Fruit fly (Drosophila melanogaster) whole organism, embryonic: ENCODE data around the gene CG34300.

Experiments
- ATbp ChIP-seq: fragments of 200-800 bp; sonication (Bioruptor generic); optimal IDR thresholded peaks from 2 replicates; lab custom pipeline; 2017; ENCODE audit warnings: missing biosample characterization, mild to moderate bottlenecking, missing genetic modification characterization, missing genetic modification reagents
- Awh ChIP-seq: fragments of 200-800 bp; sonication (Bioruptor generic); IDR thresholded peaks from 2 replicates; pipeline ENCODE4, ENCODE4 v1.3.6; 2022; ENCODE audit warnings: missing biosample characterization, missing genetic modification characterization
- BEAF-32 ChIP-seq: fragments of 200-800 bp; sonication (Bioruptor generic); optimal IDR thresholded peaks from 3 replicates; lab custom pipeline; 2017; ENCODE audit warnings: missing biosample characterization, missing genetic modification characterization, mild to moderate bottlenecking, moderate library complexity, missing genetic modification reagents
- CG11085 ChIP-seq: fragments of 200-800 bp; sonication (Bioruptor generic); IDR thresholded peaks from 2 replicates; pipeline ENCODE4 v1.3.6; 2022; ENCODE audit warnings: missing biosample characterization, missing genetic modification characterization
- CG11723 ChIP-seq: fragments of 200-800 bp; sonication (Bioruptor generic); optimal IDR thresholded peaks from 2 replicates; lab custom pipeline; 2017; ENCODE audit warnings: missing biosample characterization, mild to moderate bottlenecking, missing genetic modification characterization
- CG12744 ChIP-seq: fragments of 200-800 bp; sonication (Bioruptor generic); optimal IDR thresholded peaks from 2 replicates; lab custom pipeline; 2016; ENCODE audit warnings: missing biosample characterization, missing genetic modification characterization
- CG15601 ChIP-seq: fragments of 200-800 bp; sonication (Bioruptor generic); optimal IDR thresholded peaks from 3 replicates; lab custom pipeline; 2019; ENCODE audit warnings: missing biosample characterization, mild to moderate bottlenecking, missing genetic modification characterization, moderate library complexity
- CG16863 ChIP-seq: fragments of 200-800 bp; sonication (Bioruptor generic); optimal IDR thresholded peaks from 3 replicates; lab custom pipeline; 2016; ENCODE audit warnings: missing biosample characterization, missing genetic modification characterization
- CG18599 ChIP-seq: fragments of 200-800 bp; sonication (Bioruptor generic); optimal IDR thresholded peaks from 3 replicates; lab custom pipeline; 2017; ENCODE audit warnings: missing biosample characterization, missing genetic modification characterization, mild to moderate bottlenecking, moderate library complexity, missing genetic modification reagents
- CG2712 ChIP-seq: fragments of 200-800 bp; optimal IDR thresholded peaks from 3 replicates; lab custom pipeline; 2019; ENCODE audit warnings: missing biosample characterization, mild to moderate bottlenecking, missing genetic modification characterization, moderate library complexity
- CG33213 ChIP-seq: fragments of 200-800 bp; sonication (Bioruptor generic); optimal IDR thresholded peaks from 3 replicates; lab custom pipeline; 2016; ENCODE audit warnings: missing biosample characterization, missing genetic modification characterization
- CG43689 ChIP-seq: fragments of 200-800 bp; sonication (Bioruptor generic); IDR thresholded peaks from 2 replicates; pipeline ENCODE4 v1.3.6; 2022; ENCODE audit warnings: missing biosample characterization, missing genetic modification characterization
- CG5953 ChIP-seq: fragments of 200-800 bp; sonication (Bioruptor generic); IDR thresholded peaks from 2 replicates; pipeline ENCODE4 v1.3.6; 2022; ENCODE audit warnings: missing biosample characterization, missing genetic modification characterization
- CG7745 ChIP-seq: fragments of 200-800 bp; sonication (Bioruptor generic); optimal IDR thresholded peaks from 2 replicates; lab custom pipeline; 2018; ENCODE audit warnings: missing biosample characterization, mild to moderate bottlenecking, missing genetic modification characterization, moderate library complexity
- CG7963 ChIP-seq: fragments of 200-800 bp; sonication (Bioruptor generic); IDR thresholded peaks from 3 replicates; pipeline ENCODE4 v1.3.6; 2022; ENCODE audit warnings: missing biosample characterization, missing genetic modification characterization; ENCODE audit not compliant: partially characterized antibody
- CG9817 ChIP-seq: fragments of 200-800 bp; sonication (Bioruptor generic); optimal IDR thresholded peaks from 2 replicates; lab custom pipeline; 2018; ENCODE audit warnings: missing biosample characterization, mild to moderate bottlenecking, missing genetic modification characterization, moderate library complexity
- Dek ChIP-seq: fragments of 200-800 bp; sonication (Bioruptor generic); optimal IDR thresholded peaks from 3 replicates; lab custom pipeline; 2019; ENCODE audit warnings: missing biosample characterization, mild to moderate bottlenecking, missing genetic modification characterization, moderate library complexity
- Dll ChIP-seq: fragments of 200-800 bp; sonication (Bioruptor generic); IDR thresholded peaks from 4 replicates; pipeline ENCODE4 v1.3.6; 2022; ENCODE audit warnings: missing biosample characterization, missing genetic modification characterization; ENCODE audit not compliant: partially characterized antibody
- Eip74EF ChIP-seq, 2 experiments: fragments of 200-800 bp in 1 of 2; fragments of >200 bp in 1 of 2; sonication (Bioruptor generic) in 1 of 2; optimal IDR thresholded peaks; 2 replicates each; lab custom pipeline; 2017 to 2019; ENCODE audit warnings: missing biosample characterization in 2 of 2, missing genetic modification characterization in 2 of 2, mild to moderate bottlenecking in 1 of 2, moderate library complexity in 1 of 2
- Fer2 ChIP-seq: fragments of 200-800 bp; sonication (Bioruptor generic); optimal IDR thresholded peaks from 2 replicates; lab custom pipeline; 2018; ENCODE audit warnings: missing biosample characterization, mild to moderate bottlenecking, missing genetic modification characterization, moderate library complexity
- HLH4C ChIP-seq: fragments of 200-800 bp; sonication (Bioruptor generic); IDR thresholded peaks from 3 replicates; pipeline ENCODE4 v1.3.6; 2022; ENCODE audit warnings: missing biosample characterization, missing genetic modification characterization; ENCODE audit not compliant: partially characterized antibody
- Oaz ChIP-seq: fragments of 200-800 bp; sonication (Bioruptor generic); IDR thresholded peaks from 2 replicates; pipeline ENCODE4 v1.3.6; 2022; ENCODE audit warnings: missing biosample characterization, missing genetic modification characterization
- Side ChIP-seq: fragments of 200-800 bp; sonication (Bioruptor generic); optimal IDR thresholded peaks from 2 replicates; lab custom pipeline; 2016; ENCODE audit warnings: missing biosample characterization, missing genetic modification characterization
- Vsx1 ChIP-seq: fragments of 200-800 bp; sonication (Bioruptor generic); optimal IDR thresholded peaks from 2 replicates; lab custom pipeline; 2017; ENCODE audit warnings: missing biosample characterization, mild to moderate bottlenecking, missing genetic modification characterization, missing genetic modification reagents
- Xbp1 ChIP-seq: fragments of 200-800 bp; sonication (Bioruptor generic); optimal IDR thresholded peaks from 3 replicates; lab custom pipeline; 2016; ENCODE audit warnings: missing biosample characterization, mild to moderate bottlenecking, missing genetic modification characterization
- ato ChIP-seq: fragments of 200-800 bp; sonication (Bioruptor generic); IDR thresholded peaks from 2 replicates; pipeline ENCODE4 v1.3.6; 2022; ENCODE audit warnings: missing biosample characterization, missing genetic modification characterization; ENCODE audit not compliant: partially characterized antibody
- chn ChIP-seq: fragments of 200-800 bp; sonication (Bioruptor generic); optimal IDR thresholded peaks from 2 replicates; lab custom pipeline; 2016; ENCODE audit warnings: missing biosample characterization, missing genetic modification characterization
- corto ChIP-seq: fragments of 200-800 bp; sonication (Bioruptor generic); optimal IDR thresholded peaks from 2 replicates; lab custom pipeline; 2016; ENCODE audit warnings: missing biosample characterization, mild to moderate bottlenecking, missing genetic modification characterization, moderate library complexity
- crc ChIP-seq: fragments of 200-800 bp; sonication (Bioruptor generic); optimal IDR thresholded peaks from 2 replicates; lab custom pipeline; 2016; ENCODE audit warnings: missing biosample characterization, missing genetic modification characterization
- disco-r ChIP-seq: fragments of 200-800 bp; sonication (Bioruptor generic); optimal IDR thresholded peaks from 2 replicates; lab custom pipeline; 2016; ENCODE audit warnings: missing biosample characterization, missing genetic modification characterization
- dysf ChIP-seq: fragments of 200-800 bp; sonication (Bioruptor generic); IDR thresholded peaks from 3 replicates; pipeline ENCODE4 v1.3.6; 2022; ENCODE audit warnings: missing biosample characterization, missing genetic modification characterization
- en ChIP-seq: fragments of 200-800 bp; sonication (Bioruptor generic); optimal IDR thresholded peaks from 2 replicates; lab custom pipeline; 2016; ENCODE audit warnings: missing biosample characterization, missing genetic modification characterization
- fd64A ChIP-seq: fragments of 200-800 bp; sonication (Bioruptor generic); optimal IDR thresholded peaks from 3 replicates; lab custom pipeline; 2018; ENCODE audit warnings: missing biosample characterization, mild to moderate bottlenecking, missing genetic modification characterization
- gce ChIP-seq: fragments of 200-800 bp; sonication (Bioruptor generic); IDR thresholded peaks from 3 replicates; pipeline ENCODE4 v1.3.6; 2022; ENCODE audit warnings: missing biosample characterization, missing genetic modification characterization
- her ChIP-seq: fragments of 200-800 bp; sonication (Bioruptor generic); optimal IDR thresholded peaks from 2 replicates; lab custom pipeline; 2016; ENCODE audit warnings: missing biosample characterization, missing genetic modification characterization
- jigr1 ChIP-seq: fragments of 200-800 bp; sonication (Bioruptor generic); IDR thresholded peaks from 3 replicates; pipeline ENCODE4 v1.3.6; 2022; ENCODE audit warnings: missing biosample characterization, missing genetic modification characterization
- lola ChIP-seq, 3 experiments: fragments of >200 bp in 2 of 3; fragments of 200-800 bp in 1 of 3; sonication (Bioruptor generic) in 1 of 3; optimal IDR thresholded peaks; 2 replicates each; lab custom pipeline; 2017 to 2019; ENCODE audit warnings: missing biosample characterization in 3 of 3, missing genetic modification characterization in 3 of 3, mild to moderate bottlenecking in 1 of 3, moderate library complexity in 1 of 3
- org-1 ChIP-seq: fragments of 200-800 bp; sonication (Bioruptor generic); optimal IDR thresholded peaks from 2 replicates; lab custom pipeline; 2017; ENCODE audit warnings: missing biosample characterization, missing genetic modification characterization
- peb ChIP-seq: fragments of 200-800 bp; sonication (Bioruptor generic); IDR thresholded peaks from 2 replicates; pipeline ENCODE4 v1.3.6; 2022; ENCODE audit warnings: missing biosample characterization, missing genetic modification characterization
- row ChIP-seq: fragments of 200-800 bp; sonication (Bioruptor generic); IDR thresholded peaks from 3 replicates; pipeline ENCODE4 v1.3.6; 2022; ENCODE audit warnings: missing biosample characterization, missing genetic modification characterization
- sna ChIP-seq: fragments of 200-800 bp; sonication (Bioruptor generic); IDR thresholded peaks from 2 replicates; pipeline ENCODE4 v1.3.6; 2022; ENCODE audit warnings: missing biosample characterization, missing genetic modification characterization; ENCODE audit not compliant: partially characterized antibody
- so ChIP-seq: fragments of 200-800 bp; sonication (Bioruptor generic); IDR thresholded peaks from 3 replicates; pipeline ENCODE4 v1.3.6; 2022; ENCODE audit warnings: missing biosample characterization, missing genetic modification characterization
- stwl ChIP-seq: fragments of 200-800 bp; sonication (Bioruptor generic); optimal IDR thresholded peaks from 3 replicates; lab custom pipeline; 2018; ENCODE audit warnings: missing biosample characterization, mild to moderate bottlenecking, missing genetic modification characterization, moderate library complexity
- tgo ChIP-seq: fragments of 200-800 bp; sonication (Bioruptor generic); IDR thresholded peaks from 3 replicates; pipeline ENCODE4 v1.3.6; 2022; ENCODE audit warnings: missing biosample characterization, missing genetic modification characterization
- tio ChIP-seq: fragments of 200-800 bp; sonication (Bioruptor generic); optimal IDR thresholded peaks from 2 replicates; lab custom pipeline; 2017; ENCODE audit warnings: missing biosample characterization, missing genetic modification characterization, inconsistent platforms
- tup ChIP-seq: fragments of 200-800 bp; sonication (Bioruptor generic); optimal IDR thresholded peaks from 2 replicates; lab custom pipeline; 2016; ENCODE audit warnings: missing biosample characterization, mild to moderate bottlenecking, missing genetic modification characterization, moderate library complexity
- tx ChIP-seq: fragments of 200-800 bp; sonication (Bioruptor generic); optimal IDR thresholded peaks from 2 replicates; lab custom pipeline; 2016; ENCODE audit warnings: missing biosample characterization, missing genetic modification characterization
- usp ChIP-seq: fragments of >200 bp; optimal IDR thresholded peaks from 2 replicates; lab custom pipeline; 2017; ENCODE audit warnings: missing biosample characterization, missing genetic modification characterization
- zen ChIP-seq: fragments of 200-800 bp; sonication (Bioruptor generic); optimal IDR thresholded peaks from 3 replicates; lab custom pipeline; 2018; ENCODE audit warnings: missing biosample characterization, mild to moderate bottlenecking, missing genetic modification characterization, moderate library complexity
- zfh2 ChIP-seq: fragments of 200-800 bp; sonication (Bioruptor generic); optimal IDR thresholded peaks from 2 replicates; lab custom pipeline; 2016; ENCODE audit warnings: missing biosample characterization, missing genetic modification characterization

CG34300 gene

dm6 chr3R:30296035-30296434, 10.4 kb downstream of the CG34300 start (continued):
- TF ChIP-seq CG2712 (tag; lab: Kevin White, UChicago) (peak; percentile 84), dysf (GFP tag; lab: Robert Waterston, UW) (peak; percentile 84), CG11723 (GFP tag; lab: Kevin White, UChicago) (peak; percentile 53), tup (no peak), fd64A (GFP tag; lab: Kevin White, UChicago) (no peak), tgo (GFP tag; lab: Robert Waterston, UW) (peak; percentile 88), CG11085 (GFP tag; lab: Robert Waterston, UW) (no peak; the same call in 1 of the 2 replicates), Eip74EF (GFP tag; optimal IDR thresholded peaks at IDR 0.05; lab: Kevin White, UChicago) (no peak), CG12744 (GFP tag; lab: Kevin White, UChicago) (peak; percentile 33), tio (GFP tag; lab: Kevin White, UChicago) (peak; percentile 76), CG43689 (GFP tag; lab: Robert Waterston, UW) (peak; percentile 69), usp (GFP tag; lab: Kevin White, UChicago) (no peak), CG18599 (peak; percentile 61), row (GFP tag; lab: Robert Waterston, UW) (peak; percentile 85), CG5953 (GFP tag; lab: Robert Waterston, UW) (peak; percentile 53), Dll (GFP tag; lab: Robert Waterston, UW) (no peak), org-1 (GFP tag; lab: Kevin White, UChicago) (peak; percentile 59), ato (no peak), so (GFP tag; lab: Robert Waterston, UW) (peak; percentile 81; the same call in 2 of the 3 replicates), crc (no peak), gce (GFP tag; lab: Robert Waterston, UW) (peak; percentile 85), Awh (GFP tag; lab: Robert Waterston, UW) (peak; percentile 81), CG9817 (tag; lab: Kevin White, UChicago) (peak; percentile 65), Side (GFP tag; lab: Kevin White, UChicago) (no peak), Vsx1 (GFP tag; lab: Kevin White, UChicago) (peak; percentile 71), Fer2 (tag; lab: Kevin White, UChicago) (peak; percentile 1), chn (GFP tag; lab: Kevin White, UChicago) (peak; percentile 72), corto (peak; percentile 83), stwl (tag; lab: Kevin White, UChicago) (peak; percentile 28), zfh2 (GFP tag; lab: Kevin White, UChicago) (peak; percentile 29), BEAF-32 (no peak), ATbp (peak; percentile 77), en (GFP tag; lab: Kevin White, UChicago) (no peak), CG15601 (peak; percentile 15), CG7963 (GFP tag; lab: Robert Waterston, UW) (no peak), Oaz (GFP tag; lab: Robert Waterston, UW) (peak; percentile 72), tx (no peak), Xbp1 (GFP tag; lab: Kevin White, UChicago) (peak; percentile 85), jigr1 (GFP tag; lab: Robert Waterston, UW) (peak; percentile 59; the same call in 2 of the 3 replicates), zen (tag; lab: Kevin White, UChicago) (peak; percentile 91), peb (peak; percentile 75; the same call in 1 of the 2 replicates), Dek (peak; percentile 46), CG16863 (GFP tag; lab: Kevin White, UChicago) (peak; percentile 19), sna (GFP tag; lab: Robert Waterston, UW) (no peak), HLH4C (GFP tag; lab: Robert Waterston, UW) (no peak), CG7745 (tag; lab: Kevin White, UChicago) (no peak), CG33213 (GFP tag; lab: Kevin White, UChicago) (peak; percentile 9), lola (GFP tag; optimal IDR thresholded peaks at IDR 0.05; lab: Kevin White, UChicago) (peak in 1 of 3 experiments; percentile 57), her (GFP tag; lab: Kevin White, UChicago) (peak; percentile 19), disco-r (GFP tag; lab: Kevin White, UChicago) (no peak)
